Fruit fly (Drosophila melanogaster) whole organism, embryonic: ENCODE results near the gene rhea.

Source experiments
- Abd-B ChIP-seq: fragments of 200-800 bp; sonication (Bioruptor generic); optimal IDR thresholded peaks from 2 replicates; lab custom pipeline; 2018; ENCODE audit warnings: missing biosample characterization, mild to moderate bottlenecking, missing genetic modification characterization, moderate library complexity
- Adf1 ChIP-seq: fragments of 200-800 bp; sonication (Bioruptor generic); IDR thresholded peaks from 2 replicates; pipeline ENCODE4 v1.3.6; 2022; ENCODE audit warnings: missing biosample characterization, missing genetic modification characterization
- Antp ChIP-seq: fragments of 200-800 bp; sonication (Bioruptor generic); optimal IDR thresholded peaks from 3 replicates; lab custom pipeline; 2016; ENCODE audit warnings: missing biosample characterization, missing genetic modification characterization
- Bteb2 ChIP-seq: fragments of 200-800 bp; sonication (Bioruptor generic); optimal IDR thresholded peaks from 2 replicates; lab custom pipeline; 2016; ENCODE audit warnings: missing biosample characterization, missing genetic modification characterization
- CG10267 ChIP-seq: fragments of 200-800 bp; sonication (Bioruptor generic); optimal IDR thresholded peaks from 2 replicates; lab custom pipeline; 2018; ENCODE audit warnings: missing biosample characterization, mild to moderate bottlenecking, missing genetic modification characterization, moderate library complexity
- CG10321 ChIP-seq: fragments of 200-800 bp; sonication (Bioruptor generic); IDR thresholded peaks from 2 replicates; pipeline ENCODE4 v1.3.6; 2022; ENCODE audit warnings: missing biosample characterization, missing genetic modification characterization
- CG10366 ChIP-seq: fragments of 200-800 bp; sonication (Bioruptor generic); IDR thresholded peaks from 2 replicates; pipeline ENCODE4 v1.3.6; 2022; ENCODE audit warnings: missing biosample characterization, missing genetic modification characterization
- CG10431 ChIP-seq: fragments of 200-800 bp; sonication (Bioruptor generic); optimal IDR thresholded peaks from 3 replicates; lab custom pipeline; 2018; ENCODE audit warnings: missing biosample characterization, mild to moderate bottlenecking, missing genetic modification characterization
- CG12071 ChIP-seq: fragments of 200-800 bp; sonication (Bioruptor generic); optimal IDR thresholded peaks from 3 replicates; lab custom pipeline; 2018; ENCODE audit warnings: missing biosample characterization, mild to moderate bottlenecking, missing genetic modification characterization
- CG14050 ChIP-seq: fragments of 200-800 bp; sonication (Bioruptor generic); IDR thresholded peaks from 3 replicates; pipeline ENCODE4 v1.3.6; 2022; ENCODE audit warnings: missing biosample characterization, missing genetic modification characterization
- CG14965 ChIP-seq: fragments of 200-800 bp; sonication (Bioruptor generic); optimal IDR thresholded peaks from 2 replicates; lab custom pipeline; 2016; ENCODE audit warnings: missing biosample characterization, missing genetic modification characterization, borderline replicate concordance
- CG17361 ChIP-seq: fragments of 200-800 bp; sonication (Bioruptor generic); IDR thresholded peaks from 3 replicates; pipeline ENCODE4 v1.3.6; 2022; ENCODE audit warnings: missing biosample characterization, missing genetic modification characterization
- CG1832 ChIP-seq: fragments of 200-800 bp; sonication (Bioruptor generic); optimal IDR thresholded peaks from 2 replicates; lab custom pipeline; 2017; ENCODE audit warnings: missing biosample characterization, mild to moderate bottlenecking, missing genetic modification characterization, inconsistent platforms
- CG2199 ChIP-seq: fragments of 200-800 bp; sonication (Bioruptor generic); IDR thresholded peaks from 3 replicates; pipeline ENCODE4 v1.3.6; 2022; ENCODE audit warnings: missing biosample characterization, missing genetic modification characterization
- CG30431 ChIP-seq: fragments of 200-800 bp; sonication (Bioruptor generic); optimal IDR thresholded peaks from 2 replicates; lab custom pipeline; 2017; ENCODE audit warnings: missing biosample characterization, missing genetic modification characterization
- CG31388 ChIP-seq: fragments of 200-800 bp; sonication (Bioruptor generic); optimal IDR thresholded peaks from 2 replicates; lab custom pipeline; 2016; ENCODE audit warnings: missing biosample characterization, missing genetic modification characterization
- CG3163 ChIP-seq: fragments of 200-800 bp; sonication (Bioruptor generic); optimal IDR thresholded peaks from 3 replicates; lab custom pipeline; 2016; ENCODE audit warnings: missing biosample characterization, missing genetic modification characterization
- CG32772 ChIP-seq: fragments of 200-800 bp; sonication (Bioruptor generic); IDR thresholded peaks from 2 replicates; pipeline ENCODE4 v1.3.6; 2022; ENCODE audit warnings: missing biosample characterization, missing genetic modification characterization
- CG33213 ChIP-seq: fragments of 200-800 bp; sonication (Bioruptor generic); optimal IDR thresholded peaks from 3 replicates; lab custom pipeline; 2016; ENCODE audit warnings: missing biosample characterization, missing genetic modification characterization
- CG4360 ChIP-seq: fragments of 200-800 bp; sonication (Bioruptor generic); IDR thresholded peaks from 2 replicates; pipeline ENCODE4 v1.3.6; 2022; ENCODE audit warnings: missing biosample characterization, missing genetic modification characterization
- CG9215 ChIP-seq: fragments of 200-800 bp; sonication (Bioruptor generic); IDR thresholded peaks from 2 replicates; pipeline ENCODE4 v1.3.6; 2022; ENCODE audit warnings: missing biosample characterization, missing genetic modification characterization
- CkIIα-i1 ChIP-seq: fragments of 200-800 bp; sonication (Bioruptor generic); IDR thresholded peaks from 2 replicates; pipeline ENCODE4 v1.3.6; 2022; ENCODE audit warnings: missing biosample characterization, missing genetic modification characterization
- Dad ChIP-seq: fragments of 200-800 bp; sonication (Bioruptor generic); optimal IDR thresholded peaks from 3 replicates; lab custom pipeline; 2016; ENCODE audit warnings: missing biosample characterization, missing genetic modification characterization
- Dek ChIP-seq: fragments of 200-800 bp; sonication (Bioruptor generic); optimal IDR thresholded peaks from 3 replicates; lab custom pipeline; 2019; ENCODE audit warnings: missing biosample characterization, mild to moderate bottlenecking, missing genetic modification characterization, moderate library complexity
- Gug ChIP-seq: fragments of 200-800 bp; sonication (Bioruptor generic); IDR thresholded peaks from 4 replicates; pipeline ENCODE4 v1.3.6; 2022; ENCODE audit warnings: missing biosample characterization, missing genetic modification characterization
- H2.0 ChIP-seq: fragments of 200-800 bp; sonication (Bioruptor generic); IDR thresholded peaks from 2 replicates; pipeline ENCODE4 v1.3.6; 2022; ENCODE audit warnings: missing biosample characterization, missing genetic modification characterization
- Hand ChIP-seq: fragments of 200-800 bp; sonication (Bioruptor generic); optimal IDR thresholded peaks from 2 replicates; lab custom pipeline; 2017; ENCODE audit warnings: mild to moderate bottlenecking, missing biosample characterization, missing genetic modification reagents, missing genetic modification characterization
- HmgZ ChIP-seq: fragments of 200-800 bp; sonication (Bioruptor generic); optimal IDR thresholded peaks from 2 replicates; lab custom pipeline; 2018; ENCODE audit warnings: missing biosample characterization, mild to moderate bottlenecking, missing genetic modification characterization
- Lpt ChIP-seq: fragments of >200 bp; optimal IDR thresholded peaks from 2 replicates; lab custom pipeline; 2018; ENCODE audit warnings: missing biosample characterization, missing genetic modification characterization
- Nf-YA ChIP-seq: fragments of 200-800 bp; sonication (Bioruptor generic); IDR thresholded peaks from 2 replicates; pipeline ENCODE4 v1.3.6; 2022; ENCODE audit warnings: missing biosample characterization, missing genetic modification characterization
- Nf-YC ChIP-seq: fragments of 200-800 bp; optimal IDR thresholded peaks from 3 replicates; lab custom pipeline; 2019; ENCODE audit warnings: missing biosample characterization, mild to moderate bottlenecking, missing genetic modification characterization, moderate library complexity
- Rfx ChIP-seq: fragments of 200-800 bp; sonication (Bioruptor generic); IDR thresholded peaks from 2 replicates; pipeline ENCODE4 v1.3.6; 2022; ENCODE audit warnings: missing biosample characterization, missing genetic modification characterization
- btn ChIP-seq: fragments of 200-800 bp; sonication (Bioruptor generic); optimal IDR thresholded peaks from 2 replicates; lab custom pipeline; 2016; ENCODE audit warnings: missing biosample characterization, missing genetic modification characterization
- disco-r ChIP-seq: fragments of 200-800 bp; sonication (Bioruptor generic); optimal IDR thresholded peaks from 2 replicates; lab custom pipeline; 2016; ENCODE audit warnings: missing biosample characterization, missing genetic modification characterization
- ems ChIP-seq: fragments of 200-800 bp; sonication (Bioruptor generic); optimal IDR thresholded peaks from 3 replicates; lab custom pipeline; 2016; ENCODE audit warnings: missing biosample characterization, missing genetic modification characterization
- gsb-n ChIP-seq: fragments of 200-800 bp; sonication (Bioruptor generic); optimal IDR thresholded peaks from 3 replicates; lab custom pipeline; 2018; ENCODE audit warnings: missing biosample characterization, mild to moderate bottlenecking, missing genetic modification characterization
- hb ChIP-seq: fragments of 200-800 bp; sonication (Bioruptor generic); IDR thresholded peaks from 3 replicates; pipeline ENCODE4 v1.3.6; 2022; ENCODE audit warnings: missing biosample characterization, missing genetic modification characterization; ENCODE audit not compliant: partially characterized antibody
- insv ChIP-seq, 2 experiments: fragments of 200-800 bp; sonication (Bioruptor generic); optimal IDR thresholded peaks; 3 replicates each; lab custom pipeline; 2016 to 2018; ENCODE audit warnings: missing biosample characterization in 2 of 2, missing genetic modification characterization in 2 of 2
- jigr1 ChIP-seq: fragments of 200-800 bp; sonication (Bioruptor generic); IDR thresholded peaks from 3 replicates; pipeline ENCODE4 v1.3.6; 2022; ENCODE audit warnings: missing biosample characterization, missing genetic modification characterization
- maf-S ChIP-seq: fragments of 200-800 bp; sonication (Bioruptor generic); optimal IDR thresholded peaks from 2 replicates; lab custom pipeline; 2016; ENCODE audit warnings: missing biosample characterization, missing genetic modification characterization
- pho ChIP-seq: fragments of 200-800 bp; sonication (Bioruptor generic); optimal IDR thresholded peaks from 2 replicates; lab custom pipeline; 2016; ENCODE audit warnings: missing biosample characterization, missing genetic modification characterization
- pros ChIP-seq: fragments of 200-800 bp; sonication (Bioruptor generic); optimal IDR thresholded peaks from 3 replicates; lab custom pipeline; 2019; ENCODE audit warnings: missing biosample characterization, mild to moderate bottlenecking, missing genetic modification characterization, moderate library complexity
- psq ChIP-seq: fragments of 200-800 bp; sonication (Bioruptor generic); optimal IDR thresholded peaks from 2 replicates; lab custom pipeline; 2017; ENCODE audit warnings: missing biosample characterization, missing genetic modification characterization
- pum ChIP-seq: fragments of 200-800 bp; sonication (Bioruptor generic); optimal IDR thresholded peaks from 2 replicates; lab custom pipeline; 2016; ENCODE audit warnings: missing biosample characterization, missing genetic modification characterization
- pzg ChIP-seq: fragments of 200-800 bp; sonication (Bioruptor generic); optimal IDR thresholded peaks from 3 replicates; lab custom pipeline; 2018; ENCODE audit warnings: missing biosample characterization, mild to moderate bottlenecking, missing genetic modification characterization, moderate library complexity
- scrt ChIP-seq: fragments of 200-800 bp; sonication (Bioruptor generic); optimal IDR thresholded peaks from 2 replicates; lab custom pipeline; 2018; ENCODE audit warnings: missing biosample characterization, mild to moderate bottlenecking, missing genetic modification characterization, moderate library complexity
- slbo ChIP-seq: fragments of 200-800 bp; sonication (Bioruptor generic); IDR thresholded peaks from 2 replicates; pipeline ENCODE4 v1.3.6; 2022; ENCODE audit warnings: missing biosample characterization, missing genetic modification characterization
- sob ChIP-seq: fragments of 200-800 bp; sonication (Bioruptor generic); IDR thresholded peaks from 2 replicates; pipeline ENCODE4 v1.3.6; 2022; ENCODE audit warnings: missing biosample characterization, missing genetic modification characterization
- sqz ChIP-seq: fragments of 200-800 bp; sonication (Bioruptor generic); optimal IDR thresholded peaks from 3 replicates; lab custom pipeline; 2018; ENCODE audit warnings: missing biosample characterization, mild to moderate bottlenecking, missing genetic modification characterization
- trem ChIP-seq: fragments of 200-800 bp; optimal IDR thresholded peaks from 3 replicates; lab custom pipeline; 2019; ENCODE audit warnings: missing biosample characterization, mild to moderate bottlenecking, missing genetic modification characterization, moderate library complexity
- tup ChIP-seq: fragments of 200-800 bp; sonication (Bioruptor generic); optimal IDR thresholded peaks from 2 replicates; lab custom pipeline; 2016; ENCODE audit warnings: missing biosample characterization, mild to moderate bottlenecking, missing genetic modification characterization, moderate library complexity
- usp ChIP-seq: fragments of >200 bp; optimal IDR thresholded peaks from 2 replicates; lab custom pipeline; 2017; ENCODE audit warnings: missing biosample characterization, missing genetic modification characterization
- wdn ChIP-seq: fragments of 200-800 bp; sonication (Bioruptor generic); IDR thresholded peaks from 2 replicates; pipeline ENCODE4 v1.3.6; 2022; ENCODE audit warnings: missing biosample characterization, missing genetic modification characterization

Gene rhea

DNA sequence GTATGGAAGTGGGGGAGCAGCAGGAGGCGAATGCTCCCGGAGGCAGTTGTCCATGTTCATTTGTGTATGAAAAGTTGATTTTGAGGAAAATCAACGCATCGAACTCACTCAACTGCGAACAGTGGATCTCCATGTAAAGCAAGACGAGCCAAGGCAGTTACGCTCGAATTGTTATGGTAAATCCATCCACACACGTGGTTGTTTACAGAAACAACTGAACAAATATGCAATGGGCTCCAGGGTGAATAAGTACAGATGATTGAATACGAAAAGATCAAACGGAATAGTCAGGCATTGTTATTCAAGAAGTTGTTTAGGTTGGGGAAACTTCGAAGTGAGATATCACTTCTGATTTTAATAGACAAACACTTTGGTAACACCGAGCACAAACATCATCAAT lies 39.3 kb downstream of the rhea start (continued):
- TF ChIP-seq sob (peak; percentile 59; the same call in 1 of the 2 replicates), Nf-YA (no peak), Rfx (peak; percentile 52; the same call in 1 of the 2 replicates), hb (GFP tag; lab: Robert Waterston, UW) (no peak), trem (tag; lab: Kevin White, UChicago) (no peak), pum (GFP tag; lab: Kevin White, UChicago) (no peak), insv (GFP tag; optimal IDR thresholded peaks at IDR 0.05; lab: Kevin White, UChicago) (no peak), CG31388 (GFP tag; lab: Kevin White, UChicago) (no peak), HmgZ (tag; lab: Kevin White, UChicago) (no peak), scrt (no peak), Antp (GFP tag; lab: Kevin White, UChicago) (peak; percentile 16), CG10321 (GFP tag; lab: Robert Waterston, UW) (no peak), pho (GFP tag; lab: Kevin White, UChicago) (peak; percentile 12), CG10431 (GFP tag; lab: Kevin White, UChicago) (no peak), Adf1 (GFP tag; lab: Robert Waterston, UW) (no peak), btn (GFP tag; lab: Kevin White, UChicago) (no peak), Lpt (GFP tag; lab: Kevin White, UChicago) (no peak), CG17361 (GFP tag; lab: Robert Waterston, UW) (no peak), Gug (GFP tag; lab: Robert Waterston, UW) (no peak), Hand (peak; percentile 21), jigr1 (GFP tag; lab: Robert Waterston, UW) (no peak), Bteb2 (no peak), CG14050 (GFP tag; lab: Robert Waterston, UW) (no peak), CG2199 (GFP tag; lab: Robert Waterston, UW) (no peak), H2.0 (GFP tag; lab: Robert Waterston, UW) (no peak), Nf-YC (no peak), CG32772 (no peak), CG3163 (GFP tag; lab: Kevin White, UChicago) (no peak), CG4360 (no peak), psq (GFP tag; lab: Kevin White, UChicago) (no peak), maf-S (GFP tag; lab: Kevin White, UChicago) (peak; percentile 1), ems (GFP tag; lab: Kevin White, UChicago) (no peak), tup (GFP tag; lab: Kevin White, UChicago) (peak; percentile 24), slbo (GFP tag; lab: Robert Waterston, UW) (no peak), CG12071 (GFP tag; lab: Kevin White, UChicago) (peak; percentile 75), wdn (GFP tag; lab: Robert Waterston, UW) (peak; percentile 25; the same call in 1 of the 2 replicates), usp (GFP tag; lab: Kevin White, UChicago) (no peak), disco-r (GFP tag; lab: Kevin White, UChicago) (peak; percentile 37), Abd-B (no peak), gsb-n (tag; lab: Kevin White, UChicago) (no peak), CG10366 (no peak), Dad (GFP tag; lab: Kevin White, UChicago) (no peak), CG1832 (GFP tag; lab: Kevin White, UChicago) (no peak), CG14965 (GFP tag; lab: Kevin White, UChicago) (peak; percentile 24), pzg (GFP tag; lab: Kevin White, UChicago) (no peak), CG10267 (tag; lab: Kevin White, UChicago) (no peak), CG33213 (GFP tag; lab: Kevin White, UChicago) (no peak), CG9215 (GFP tag; lab: Robert Waterston, UW) (no peak), Dek (peak; percentile 34), CG30431 (no peak), CkIIα-i1 (GFP tag; lab: Robert Waterston, UW) (peak; percentile 22; the same call in 1 of the 2 replicates), sqz (GFP tag; lab: Kevin White, UChicago) (no peak), pros (GFP tag; lab: Kevin White, UChicago) (no peak)
